Fruit fly (Drosophila melanogaster) whole organism, pupa: ENCODE measurements around the gene Ork1.

Source experiments
- CG12605 ChIP-seq: fragments of 200-800 bp; sonication (Bioruptor generic); IDR thresholded peaks from 2 replicates; pipeline ENCODE4 v1.3.6; 2022; ENCODE audit warnings: missing biosample characterization, missing genetic modification characterization
- CG13204 ChIP-seq: fragments of 200-800 bp; sonication (Bioruptor generic); optimal IDR thresholded peaks from 2 replicates; lab custom pipeline; 2018; ENCODE audit warnings: missing biosample characterization, mild to moderate bottlenecking, missing genetic modification characterization, moderate library complexity
- CG15710 ChIP-seq: fragments of 200-800 bp; sonication (Bioruptor generic); optimal IDR thresholded peaks from 2 replicates; lab custom pipeline; 2018; ENCODE audit warnings: missing biosample characterization, mild to moderate bottlenecking, missing genetic modification characterization, moderate library complexity
- CG17806 ChIP-seq: fragments of 200-800 bp; sonication (Bioruptor generic); optimal IDR thresholded peaks from 2 replicates; lab custom pipeline; 2018; ENCODE audit warnings: missing biosample characterization, mild to moderate bottlenecking, missing genetic modification characterization, moderate library complexity
- CG32121 ChIP-seq: fragments of 200-800 bp; sonication (Bioruptor generic); IDR thresholded peaks from 2 replicates; pipeline ENCODE4 v1.3.6; 2022; ENCODE audit warnings: missing biosample characterization, missing genetic modification characterization
- CG4496 ChIP-seq: fragments of 200-800 bp; sonication (Bioruptor generic); IDR thresholded peaks from 3 replicates; pipeline ENCODE4 v1.3.6; 2022; ENCODE audit warnings: missing biosample characterization, missing genetic modification characterization
- CG8159 ChIP-seq: fragments of 200-800 bp; sonication (Bioruptor generic); optimal IDR thresholded peaks from 3 replicates; lab custom pipeline; 2018; ENCODE audit warnings: missing biosample characterization, mild to moderate bottlenecking, missing genetic modification characterization, moderate library complexity
- CG8301 ChIP-seq: fragments of 200-800 bp; sonication (Bioruptor generic); optimal IDR thresholded peaks from 2 replicates; lab custom pipeline; 2018; ENCODE audit warnings: missing biosample characterization, mild to moderate bottlenecking, missing genetic modification characterization
- CG9948 ChIP-seq: fragments of 200-800 bp; sonication (Bioruptor generic); optimal IDR thresholded peaks from 2 replicates; lab custom pipeline; 2018; ENCODE audit warnings: missing biosample characterization, mild to moderate bottlenecking, missing genetic modification characterization, moderate library complexity
- D1 ChIP-seq: fragments of 200-800 bp; sonication (Bioruptor generic); optimal IDR thresholded peaks from 2 replicates; lab custom pipeline; 2018; ENCODE audit warnings: missing biosample characterization, mild to moderate bottlenecking, missing genetic modification characterization, moderate library complexity
- Pif1A ChIP-seq: fragments of 200-800 bp; sonication (Bioruptor generic); optimal IDR thresholded peaks from 3 replicates; lab custom pipeline; 2016; ENCODE audit warnings: missing biosample characterization, missing genetic modification characterization
- Snoo ChIP-seq: fragments of 200-800 bp; sonication (Bioruptor generic); optimal IDR thresholded peaks from 3 replicates; lab custom pipeline; 2017; ENCODE audit warnings: missing biosample characterization, mild to moderate bottlenecking, missing genetic modification characterization, inconsistent platforms
- fd96Ca ChIP-seq: fragments of 200-800 bp; sonication (Bioruptor generic); IDR thresholded peaks from 3 replicates; pipeline ENCODE4 v1.3.6; 2022; ENCODE audit warnings: missing biosample characterization, missing genetic modification characterization
- rn ChIP-seq: fragments of 200-800 bp; sonication (Bioruptor generic); IDR thresholded peaks from 2 replicates; pipeline ENCODE4 v1.3.6; 2022; ENCODE audit warnings: missing biosample characterization, missing genetic modification characterization

DNA sequence GAGAGGGAATG, 43.8 kb downstream of the Ork1 start, which contains the start of gene Pgls:
- TF ChIP-seq CG15710 (tag; lab: Kevin White, UChicago) (no peak), Snoo (tag; lab: Kevin White, UChicago) (no peak), CG8301 (no peak), rn (GFP tag; lab: Robert Waterston, UW) (no peak), fd96Ca (GFP tag; lab: Robert Waterston, UW) (no peak), CG13204 (GFP tag; lab: Kevin White, UChicago) (no peak), D1 (tag; lab: Kevin White, UChicago) (no peak), CG32121 (GFP tag; lab: Robert Waterston, UW) (no peak), CG9948 (no peak), CG12605 (no peak), CG17806 (no peak), CG8159 (no peak), CG4496 (GFP tag; lab: Robert Waterston, UW) (no peak), Pif1A (GFP tag; lab: Kevin White, UChicago) (no peak)
